Worm (Caenorhabditis elegans) whole organism, mixed stage, embryonic: ENCODE measurements around the gene ZK892.4.
A peak's percentile ranks its signal among the peaks of the same experiment; 100 is the strongest.

Experiments
- M03D4.4 ChIP-seq: sonication (generic microtip); optimal IDR thresholded peaks from 2 replicates; lab custom pipeline; 2017; ENCODE audit warnings: mild to moderate bottlenecking, missing genetic modification characterization, missing compliant biosample characterization
- blmp-1 ChIP-seq: fragments of 150-350 bp; optimal IDR thresholded peaks from 2 replicates; lab custom pipeline; 2014; ENCODE audit warnings: missing biosample characterization, missing genetic modification characterization
- ceh-39 ChIP-seq: fragments of 150-350 bp; optimal IDR thresholded peaks from 2 replicates; lab custom pipeline; 2014; ENCODE audit warnings: missing biosample characterization, missing genetic modification characterization
- ceh-43 ChIP-seq: fragments of 200-800 bp; sonication (Bioruptor generic); optimal IDR thresholded peaks from 2 replicates; lab custom pipeline; 2018; ENCODE audit warnings: mild to moderate bottlenecking, missing genetic modification characterization, moderate library complexity, missing compliant biosample characterization
- ceh-83 ChIP-seq: fragments of 200-800 bp; sonication (Bioruptor generic); optimal IDR thresholded peaks from 2 replicates; lab custom pipeline; 2018; ENCODE audit warnings: mild to moderate bottlenecking, missing genetic modification characterization, missing compliant biosample characterization
- ces-1 ChIP-seq: fragments of 150-350 bp; optimal IDR thresholded peaks from 2 replicates; lab custom pipeline; 2014; ENCODE audit warnings: missing biosample characterization, missing genetic modification reagents, missing genetic modification characterization
- cnd-1 ChIP-seq: fragments of 200-800 bp; sonication (Bioruptor generic); optimal IDR thresholded peaks from 2 replicates; lab custom pipeline; 2018; ENCODE audit warnings: mild to moderate bottlenecking, missing genetic modification characterization, missing compliant biosample characterization
- drap-1 ChIP-seq: fragments of 200-800 bp; sonication (Bioruptor generic); optimal IDR thresholded peaks from 3 replicates; lab custom pipeline; 2018; ENCODE audit warnings: mild to moderate bottlenecking, missing genetic modification characterization, missing compliant biosample characterization
- elt-1 ChIP-seq: sonication (generic microtip); optimal IDR thresholded peaks from 2 replicates; lab custom pipeline; 2017; ENCODE audit warnings: missing genetic modification characterization, mild to moderate bottlenecking, missing compliant biosample characterization, antibody characterized with exemption, moderate library complexity, borderline replicate concordance; ENCODE audit not compliant: insufficient read depth
- elt-3 ChIP-seq: fragments of 150-350 bp; optimal IDR thresholded peaks from 2 replicates; lab custom pipeline; 2014; ENCODE audit warnings: missing biosample characterization, missing genetic modification characterization
- flh-1 ChIP-seq: fragments of 200-800 bp; sonication (Bioruptor generic); optimal IDR thresholded peaks from 2 replicates; lab custom pipeline; 2018; ENCODE audit warnings: mild to moderate bottlenecking, missing genetic modification characterization, moderate library complexity, missing compliant biosample characterization
- ham-2 ChIP-seq: fragments of 200-800 bp; sonication (Bioruptor generic); optimal IDR thresholded peaks from 2 replicates; lab custom pipeline; 2018; ENCODE audit warnings: mild to moderate bottlenecking, missing genetic modification characterization, missing compliant biosample characterization
- hlh-1 ChIP-seq: fragments of 150-350 bp; optimal IDR thresholded peaks from 2 replicates; lab custom pipeline; 2014; ENCODE audit warnings: missing biosample characterization, missing genetic modification reagents, missing genetic modification characterization
- lin-13 ChIP-seq: fragments of 150-350 bp; optimal IDR thresholded peaks from 2 replicates; lab custom pipeline; 2014; ENCODE audit warnings: missing biosample characterization, missing genetic modification characterization
- lsy-2 ChIP-seq: fragments of 150-350 bp; optimal IDR thresholded peaks from 2 replicates; lab custom pipeline; 2014; ENCODE audit warnings: missing biosample characterization, missing genetic modification characterization
- mab-5 ChIP-seq: fragments of 150-350 bp; optimal IDR thresholded peaks from 2 replicates; lab custom pipeline; 2014; ENCODE audit warnings: missing biosample characterization, missing genetic modification characterization
- mep-1 ChIP-seq: fragments of 150-350 bp; optimal IDR thresholded peaks from 2 replicates; lab custom pipeline; 2017; ENCODE audit warnings: missing biosample characterization, missing genetic modification reagents, missing genetic modification characterization, inconsistent platforms
- mls-2 ChIP-seq: sonication (generic microtip); optimal IDR thresholded peaks from 2 replicates; lab custom pipeline; 2016; ENCODE audit warnings: mild to moderate bottlenecking, missing genetic modification characterization, moderate library complexity, missing compliant biosample characterization
- nhr-12 ChIP-seq: fragments of 150-350 bp; optimal IDR thresholded peaks from 2 replicates; lab custom pipeline; 2014; ENCODE audit warnings: missing biosample characterization, missing genetic modification characterization
- nhr-2 ChIP-seq: fragments of 150-350 bp; optimal IDR thresholded peaks from 2 replicates; lab custom pipeline; 2014; ENCODE audit warnings: missing biosample characterization, missing genetic modification characterization
- nhr-237 ChIP-seq: fragments of 150-350 bp; optimal IDR thresholded peaks from 2 replicates; lab custom pipeline; 2014; ENCODE audit warnings: missing biosample characterization, missing genetic modification characterization
- nhr-76 ChIP-seq: sonication (generic microtip); optimal IDR thresholded peaks from 2 replicates; lab custom pipeline; 2017; ENCODE audit warnings: missing biosample characterization, missing genetic modification characterization
- pha-4 ChIP-seq: fragments of 150-350 bp; optimal IDR thresholded peaks from 2 replicates; lab custom pipeline; 2018; ENCODE audit warnings: missing biosample characterization, missing genetic modification reagents, missing genetic modification characterization
- sem-2 ChIP-seq: fragments of 200-800 bp; sonication (Bioruptor generic); optimal IDR thresholded peaks from 2 replicates; lab custom pipeline; 2018; ENCODE audit warnings: mild to moderate bottlenecking, missing genetic modification characterization, missing compliant biosample characterization
- snpc-4 ChIP-seq: fragments of 150-350 bp; optimal IDR thresholded peaks from 2 replicates; lab custom pipeline; 2014; ENCODE audit warnings: missing biosample characterization, missing genetic modification characterization
- sptf-1 ChIP-seq: sonication (generic microtip); optimal IDR thresholded peaks from 2 replicates; lab custom pipeline; 2017; ENCODE audit warnings: mild to moderate bottlenecking, missing genetic modification characterization, moderate library complexity, missing compliant biosample characterization
- tbx-8 ChIP-seq: fragments of 200-800 bp; sonication (Bioruptor generic); optimal IDR thresholded peaks from 2 replicates; lab custom pipeline; 2018; ENCODE audit warnings: mild to moderate bottlenecking, missing genetic modification characterization, moderate library complexity, missing compliant biosample characterization
- unc-120 ChIP-seq: sonication (generic microtip); optimal IDR thresholded peaks from 2 replicates; lab custom pipeline; 2017; ENCODE audit warnings: missing genetic modification characterization, missing compliant biosample characterization; ENCODE audit not compliant: poor library complexity, severe bottlenecking
- unc-39 ChIP-seq: fragments of 150-350 bp; optimal IDR thresholded peaks from 2 replicates; lab custom pipeline; 2014; ENCODE audit warnings: missing biosample characterization, missing genetic modification characterization
- unc-62 ChIP-seq: fragments of 150-350 bp; optimal IDR thresholded peaks from 2 replicates; lab custom pipeline; 2014; ENCODE audit warnings: missing biosample characterization, missing genetic modification reagents, missing genetic modification characterization
- ztf-11 ChIP-seq: fragments of 150-350 bp; optimal IDR thresholded peaks from 2 replicates; lab custom pipeline; 2014; ENCODE audit warnings: missing biosample characterization, missing genetic modification characterization

ZK892.4 gene

DNA sequence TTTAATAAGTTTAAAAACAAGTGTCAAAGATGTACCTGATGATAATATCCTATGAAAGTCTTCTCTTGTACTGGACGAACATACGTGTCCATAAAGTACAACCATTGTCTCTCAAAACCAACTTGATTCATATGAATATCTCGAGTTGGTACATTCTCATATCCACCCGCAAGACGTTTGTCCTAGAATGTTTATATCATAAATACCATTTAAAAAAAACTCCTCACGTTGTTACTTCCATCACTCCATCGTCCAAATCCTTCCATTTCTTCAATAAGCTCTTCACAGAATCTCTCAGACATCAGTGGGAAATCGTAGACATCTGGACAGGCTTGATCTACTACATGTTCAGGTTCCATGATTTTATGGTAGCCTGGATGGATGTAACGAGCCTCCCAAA is 29.1 kb downstream of the ZK892.4 start:
- TF ChIP-seq tbx-8 (GFP tag; lab: Kevin White, UChicago) (no peak), pha-4 (tag; lab: Kevin White, UChicago) (no peak), hlh-1 (tag; lab: Kevin White, UChicago) (no peak), ceh-43 (GFP tag; lab: Kevin White, UChicago) (no peak), ztf-11 (tag; lab: Kevin White, UChicago) (no peak), ceh-39 (no peak), sptf-1 (tag; lab: Kevin White, UChicago) (no peak), nhr-76 (tag; lab: Kevin White, UChicago) (no peak), snpc-4 (tag; lab: Kevin White, UChicago) (no peak)

DNA sequence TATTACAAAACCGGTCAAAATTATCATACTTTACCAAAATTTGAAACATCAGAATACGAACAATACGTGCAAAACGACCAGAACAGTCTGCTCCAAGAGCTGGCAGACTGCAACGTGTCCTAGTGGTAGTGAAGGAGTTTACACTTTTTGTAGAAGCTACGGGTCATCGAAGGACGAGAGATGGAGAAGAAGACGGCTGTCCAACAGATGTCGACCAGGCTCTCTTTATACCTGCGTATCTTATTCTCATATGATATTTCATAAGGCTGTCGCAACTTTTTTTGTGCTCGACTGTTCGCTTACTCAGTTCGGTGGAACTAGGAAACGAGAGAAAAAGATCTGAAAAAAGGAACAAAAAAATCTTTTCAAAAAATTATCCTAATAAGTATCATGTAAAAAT is 33.4 kb downstream of the ZK892.4 start, which contains the start of gene let-268:
Gene let-268, minus strand, starts transcription at position 182 of the 400 bp plus-strand sequence.
- no peak for TF ChIP-seq elt-1 (tag; lab: Kevin White, UChicago)
- TF ChIP-seq hlh-1 (tag; lab: Kevin White, UChicago): peak; percentile 99

ce11 chrII:10040834-10041233 is 34.5 kb downstream of the ZK892.4 start, which contains the start of gene ogr-2:
Gene ogr-2, plus strand, starts transcription at chrII:10041134.
- TF ChIP-seq lsy-2 (tag; lab: Kevin White, UChicago) (no peak), mls-2 (no peak), blmp-1 (tag; lab: Kevin White, UChicago) (no peak), sptf-1 (tag; lab: Kevin White, UChicago) (no peak), ceh-43 (GFP tag; lab: Kevin White, UChicago) (no peak), flh-1 (GFP tag; lab: Kevin White, UChicago) (no peak), mep-1 (tag; lab: Kevin White, UChicago) (no peak), mab-5 (tag; lab: Kevin White, UChicago) (no peak), ham-2 (GFP tag; lab: Kevin White, UChicago) (no peak), lin-13 (tag; lab: Kevin White, UChicago) (no peak), ceh-83 (GFP tag; lab: Kevin White, UChicago) (no peak), unc-62 (GFP tag; lab: Kevin White, UChicago) (no peak)

DNA sequence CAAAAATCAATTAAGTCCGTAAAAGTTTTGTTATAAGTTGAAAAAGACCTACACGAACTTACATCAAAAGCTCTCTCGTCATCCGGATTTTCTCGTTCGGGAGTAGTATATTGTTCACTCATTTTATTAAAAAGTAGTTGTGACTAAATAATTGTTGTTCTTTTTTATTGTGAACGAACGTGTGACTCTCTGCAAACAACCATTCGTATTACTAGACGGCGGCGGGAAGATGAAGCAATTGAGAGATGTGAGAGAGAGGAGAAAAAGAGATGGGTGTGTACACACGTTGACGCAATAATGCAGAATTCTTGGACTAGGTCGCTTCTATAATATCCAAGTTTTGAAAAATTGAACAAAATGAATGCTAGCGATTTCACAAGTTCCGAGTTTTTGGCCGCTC is 38.6 kb downstream of the ZK892.4 start, which contains the start of the genes F52H3.11 and bath-38:
Gene F52H3.11, minus strand, starts transcription at position 203 of the 400 bp plus-strand sequence.
Gene bath-38, minus strand, starts transcription at position 310 of the 400 bp plus-strand sequence.
- TF ChIP-seq nhr-237 (tag; lab: Kevin White, UChicago) (no peak), drap-1 (GFP tag; lab: Kevin White, UChicago) (no peak), nhr-76 (tag; lab: Kevin White, UChicago) (no peak), lsy-2 (tag; lab: Kevin White, UChicago) (peak; percentile 37), unc-120 (tag; lab: Kevin White, UChicago) (no peak), sem-2 (no peak), mab-5 (tag; lab: Kevin White, UChicago) (no peak), ceh-43 (GFP tag; lab: Kevin White, UChicago) (no peak), nhr-12 (tag; lab: Kevin White, UChicago) (no peak), ces-1 (no peak), blmp-1 (tag; lab: Kevin White, UChicago) (no peak), mep-1 (tag; lab: Kevin White, UChicago) (peak; percentile 47), sptf-1 (tag; lab: Kevin White, UChicago) (no peak), pha-4 (tag; lab: Kevin White, UChicago) (peak; percentile 54), ceh-39 (no peak), snpc-4 (tag; lab: Kevin White, UChicago) (no peak), unc-39 (tag; lab: Kevin White, UChicago) (no peak), flh-1 (GFP tag; lab: Kevin White, UChicago) (no peak), lin-13 (tag; lab: Kevin White, UChicago) (peak; percentile 23), M03D4.4 (tag; lab: Kevin White, UChicago) (no peak), cnd-1 (tag; lab: Kevin White, UChicago) (no peak), nhr-2 (no peak), elt-3 (no peak), tbx-8 (GFP tag; lab: Kevin White, UChicago) (no peak)

- no peak for TF ChIP-seq unc-62 (GFP tag; lab: Kevin White, UChicago)
- TF ChIP-seq blmp-1 (tag; lab: Kevin White, UChicago): peak; percentile 80
- peak; percentile 42 for TF ChIP-seq elt-3
Observed at ce11 chrII:10045670-10046069, 39.3 kb downstream of the ZK892.4 start.
